Fruit fly (Drosophila melanogaster): ENCODE measurements around the gene CG14011.

The CG14011 gene

dm6 chr2L:5541935-5542685 is 38.8 kb downstream of the CG14011 start, which contains the start of the genes Hel25E and Lam (continued):
- no peak for TF ChIP-seq CG7372 (GFP tag; IDR thresholded peaks at IDR 0.05)
- TF ChIP-seq salm (tag; optimal IDR thresholded peaks at IDR 0.05), result no peak
- TF ChIP-seq Stat92E (GFP tag; optimal IDR thresholded peaks at IDR 0.05), result no peak
- TF ChIP-seq E2f1 (GFP tag; IDR thresholded peaks at IDR 0.05), result peak; percentile 14; the same call in 1 of the 2 replicates
- TF ChIP-seq phol (tag; optimal IDR thresholded peaks at IDR 0.05), result peak; percentile 96
- TF ChIP-seq ems (GFP tag; optimal IDR thresholded peaks at IDR 0.05), result no peak
- no peak for TF ChIP-seq al (GFP tag; IDR thresholded peaks at IDR 0.05)
- TF ChIP-seq CG1233 (GFP tag; optimal IDR thresholded peaks at IDR 0.05), result no peak
- TF ChIP-seq fru (optimal IDR thresholded peaks at IDR 0.05), result no peak
- TF ChIP-seq shn (GFP tag; optimal IDR thresholded peaks at IDR 0.05), result no peak
- no peak for TF ChIP-seq ttk (GFP tag; IDR thresholded peaks at IDR 0.05)
- no peak for TF ChIP-seq dmrt99B (tag; optimal IDR thresholded peaks at IDR 0.05)
- TF ChIP-seq odd (GFP tag; optimal IDR thresholded peaks at IDR 0.05), result no peak
- TF ChIP-seq CG12391 (tag; optimal IDR thresholded peaks at IDR 0.05), result peak; percentile 63
- TF ChIP-seq usp (GFP tag; optimal IDR thresholded peaks at IDR 0.05), result no peak
- TF ChIP-seq HLH3B (GFP tag; IDR thresholded peaks at IDR 0.05), result no peak
- no peak for TF ChIP-seq CG11093 (GFP tag; IDR thresholded peaks at IDR 0.05)
- no peak for TF ChIP-seq CG9215 (GFP tag; IDR thresholded peaks at IDR 0.05)
- TF ChIP-seq fd64A (GFP tag; optimal IDR thresholded peaks at IDR 0.05), result no peak
- TF ChIP-seq CG6791 (GFP tag; IDR thresholded peaks at IDR 0.05; ENCODE audit: partially characterized antibody), result peak; percentile 81
- no peak for TF ChIP-seq dati (GFP tag; IDR thresholded peaks at IDR 0.05)
- TF ChIP-seq Myb (GFP tag; optimal IDR thresholded peaks at IDR 0.05), result peak; percentile 43
- TF ChIP-seq CG14710 (tag; optimal IDR thresholded peaks at IDR 0.05), result peak; percentile 79
- TF ChIP-seq nerfin-1 (tag; optimal IDR thresholded peaks at IDR 0.05), result no peak
- no peak for TF ChIP-seq sob (GFP tag; IDR thresholded peaks at IDR 0.05)
- peak; percentile 55 for TF ChIP-seq CG2712 (tag; optimal IDR thresholded peaks at IDR 0.05)
- TF ChIP-seq onecut (GFP tag; IDR thresholded peaks at IDR 0.05), result no peak
- no peak for TF ChIP-seq CG10209 (GFP tag; optimal IDR thresholded peaks at IDR 0.05)
- TF ChIP-seq CG6765 (GFP tag; optimal IDR thresholded peaks at IDR 0.05), result no peak
- no peak for TF ChIP-seq CG34376 (GFP tag; optimal IDR thresholded peaks at IDR 0.05)
- TF ChIP-seq CG10979 (tag; optimal IDR thresholded peaks at IDR 0.05), result no peak
- no peak for TF ChIP-seq Poxn (GFP tag; IDR thresholded peaks at IDR 0.05)
- peak; percentile 85 for TF ChIP-seq zen2 (GFP tag; IDR thresholded peaks at IDR 0.05; ENCODE audit: partially characterized antibody)
- TF ChIP-seq mam (GFP tag; optimal IDR thresholded peaks at IDR 0.05), result no peak
- no peak for TF ChIP-seq CG15073 (GFP tag; optimal IDR thresholded peaks at IDR 0.05)
- TF ChIP-seq CTCF (GFP tag; optimal IDR thresholded peaks at IDR 0.05), result no peak
- no peak for TF ChIP-seq CG13624 (GFP tag; optimal IDR thresholded peaks at IDR 0.05)
- TF ChIP-seq CG2129 (GFP tag; IDR thresholded peaks at IDR 0.05; ENCODE audit: partially characterized antibody), result peak; percentile 87
- TF ChIP-seq h (optimal IDR thresholded peaks at IDR 0.05), result no peak
- TF ChIP-seq CG4404 (GFP tag; IDR thresholded peaks at IDR 0.05), result no peak
- TF ChIP-seq CoRest (tag; optimal IDR thresholded peaks at IDR 0.05), result peak; percentile 3
- no peak for TF ChIP-seq cas (GFP tag; IDR thresholded peaks at IDR 0.05)
- TF ChIP-seq mld (GFP tag; IDR thresholded peaks at IDR 0.05; ENCODE audit: partially characterized antibody), result peak; percentile 59; the same call in 1 of the 3 replicates
- TF ChIP-seq her (GFP tag; optimal IDR thresholded peaks at IDR 0.05), result no peak
- no peak for TF ChIP-seq pfk (GFP tag; optimal IDR thresholded peaks at IDR 0.05)
- no peak for TF ChIP-seq CG8359 (GFP tag; optimal IDR thresholded peaks at IDR 0.05; ENCODE audit: borderline replicate concordance)
- no peak for TF ChIP-seq CkIIα-i1 (GFP tag; IDR thresholded peaks at IDR 0.05)
- TF ChIP-seq kay (GFP tag; optimal IDR thresholded peaks at IDR 0.05), result no peak
- TF ChIP-seq CG9437 (GFP tag; optimal IDR thresholded peaks at IDR 0.05), result no peak
- TF ChIP-seq z (GFP tag; IDR thresholded peaks at IDR 0.05), result no peak
- TF ChIP-seq CG2202 (tag; optimal IDR thresholded peaks at IDR 0.05), result no peak
